Worm (Caenorhabditis elegans) whole organism, L1 larva: ENCODE results near the gene srw-108.

Experiments
- aly-2 ChIP-seq: fragments of 150-350 bp; optimal IDR thresholded peaks from 2 replicates; lab custom pipeline; 2014; ENCODE audit warnings: missing biosample characterization, missing genetic modification characterization
- ceh-88 ChIP-seq: fragments of 200-800 bp; sonication (Bioruptor generic); IDR thresholded peaks from 2 replicates; pipeline ENCODE4 v1.3.6; 2022; ENCODE audit warnings: missing genetic modification characterization, missing compliant biosample characterization
- ceh-90 ChIP-seq: sonication (generic microtip); optimal IDR thresholded peaks from 2 replicates; lab custom pipeline; 2016; ENCODE audit warnings: missing genetic modification characterization, missing compliant biosample characterization
- efl-1 ChIP-seq, 4 experiments: fragments of 150-350 bp; optimal IDR thresholded peaks in 3 of 4; peaks in 1 of 4; 1 replicate in 1 of 4; 2 replicates in 3 of 4; lab custom pipeline; 2014; ENCODE audit warnings: missing biosample characterization in 2 of 4, missing genetic modification characterization in 2 of 4, missing genetic modification reagents in 2 of 4
- elt-2 ChIP-seq: sonication (generic microtip); optimal IDR thresholded peaks from 2 replicates; lab custom pipeline; 2016; ENCODE audit warnings: missing genetic modification characterization, mild to moderate bottlenecking, inconsistent platforms, missing compliant biosample characterization, missing genetic modification reagents
- ets-5 ChIP-seq: fragments of 200-800 bp; sonication (Bioruptor generic); IDR thresholded peaks from 2 replicates; pipeline ENCODE4 v1.3.6; 2022; ENCODE audit warnings: missing genetic modification characterization, missing compliant biosample characterization
- fkh-4 ChIP-seq: sonication (generic microtip); optimal IDR thresholded peaks from 2 replicates; lab custom pipeline; 2016; ENCODE audit warnings: missing compliant biosample characterization, missing genetic modification characterization, borderline replicate concordance
- grh-1 ChIP-seq: fragments of 200-800 bp; sonication (Bioruptor generic); IDR thresholded peaks from 2 replicates; pipeline ENCODE4 v1.3.6; 2022; ENCODE audit warnings: missing genetic modification reagents, missing genetic modification characterization, missing compliant biosample characterization
- hlh-17 ChIP-seq: fragments of 200-800 bp; sonication (Bioruptor generic); optimal IDR thresholded peaks from 2 replicates; lab custom pipeline; 2018; ENCODE audit warnings: missing genetic modification characterization, mild to moderate bottlenecking, missing compliant biosample characterization, moderate library complexity, borderline replicate concordance
- hlh-4 ChIP-seq: sonication (generic microtip); optimal IDR thresholded peaks from 2 replicates; lab custom pipeline; 2016; ENCODE audit warnings: mild to moderate bottlenecking, missing genetic modification characterization, missing compliant biosample characterization
- hpl-2 ChIP-seq: fragments of 150-350 bp; optimal IDR thresholded peaks from 2 replicates; lab custom pipeline; 2014; ENCODE audit warnings: missing biosample characterization, missing genetic modification reagents, missing genetic modification characterization
- isw-1 ChIP-seq: fragments of 200-800 bp; sonication (Bioruptor generic); IDR thresholded peaks from 2 replicates; pipeline ENCODE4 v1.3.6; 2022; ENCODE audit warnings: missing genetic modification characterization, missing compliant biosample characterization
- lin-13 ChIP-seq: fragments of 150-350 bp; optimal IDR thresholded peaks from 2 replicates; lab custom pipeline; 2014; ENCODE audit warnings: missing biosample characterization, missing genetic modification reagents, missing genetic modification characterization
- lin-14 ChIP-seq: fragments of 200-800 bp; sonication (Bioruptor generic); optimal IDR thresholded peaks from 2 replicates; lab custom pipeline; 2018; ENCODE audit warnings: mild to moderate bottlenecking, missing genetic modification characterization, moderate library complexity, missing compliant biosample characterization
- lin-15B ChIP-seq: fragments of 150-350 bp; sonication (generic microtip); optimal IDR thresholded peaks from 3 replicates; lab custom pipeline; 2014; ENCODE audit warnings: missing biosample characterization, missing genetic modification characterization
- lin-35 ChIP-seq, 2 experiments: fragments of 150-350 bp; optimal IDR thresholded peaks; 2 replicates each; lab custom pipeline; 2014; ENCODE audit warnings: missing biosample characterization in 2 of 2, missing genetic modification characterization in 2 of 2, missing genetic modification reagents in 2 of 2
- nhr-12 ChIP-seq: sonication (generic microtip); optimal IDR thresholded peaks from 2 replicates; lab custom pipeline; 2017; ENCODE audit warnings: missing biosample characterization, missing genetic modification characterization
- nhr-19 ChIP-seq: fragments of 200-800 bp; sonication (Bioruptor generic); conservative IDR thresholded peaks from 2 replicates; pipeline ENCODE4 v1.3.6; 2022; ENCODE audit warnings: missing genetic modification characterization, missing compliant biosample characterization
- nhr-20 ChIP-seq: sonication (generic microtip); optimal IDR thresholded peaks from 2 replicates; lab custom pipeline; 2016; ENCODE audit warnings: mild to moderate bottlenecking, missing genetic modification characterization, missing compliant biosample characterization
- nhr-237 ChIP-seq: fragments of 150-350 bp; optimal IDR thresholded peaks from 2 replicates; lab custom pipeline; 2014; ENCODE audit warnings: missing biosample characterization, missing genetic modification characterization
- nhr-71 ChIP-seq: sonication (generic microtip); optimal IDR thresholded peaks from 2 replicates; lab custom pipeline; 2016; ENCODE audit warnings: mild to moderate bottlenecking, missing genetic modification characterization, moderate library complexity, missing compliant biosample characterization
- nhr-76 ChIP-seq: sonication (generic microtip); optimal IDR thresholded peaks from 2 replicates; lab custom pipeline; 2017; ENCODE audit warnings: missing biosample characterization, missing genetic modification characterization
- nhr-84 ChIP-seq: sonication (generic microtip); optimal IDR thresholded peaks from 2 replicates; lab custom pipeline; 2017; ENCODE audit warnings: missing biosample characterization, missing genetic modification characterization
- nhr-90 ChIP-seq: sonication (generic microtip); optimal IDR thresholded peaks from 2 replicates; lab custom pipeline; 2016; ENCODE audit warnings: mild to moderate bottlenecking, missing genetic modification characterization, missing compliant biosample characterization; ENCODE audit not compliant: poor library complexity
- pag-3 ChIP-seq: sonication (generic microtip); optimal IDR thresholded peaks from 2 replicates; lab custom pipeline; 2017; ENCODE audit warnings: missing genetic modification characterization, mild to moderate bottlenecking, missing compliant biosample characterization, antibody characterized with exemption, borderline replicate concordance; ENCODE audit not compliant: insufficient read depth
- pqm-1 ChIP-seq: sonication (generic microtip); optimal IDR thresholded peaks from 3 replicates; lab custom pipeline; 2017; ENCODE audit warnings: missing biosample characterization, missing genetic modification characterization
- skn-1 ChIP-seq: fragments of 150-350 bp; optimal IDR thresholded peaks from 2 replicates; lab custom pipeline; 2014; ENCODE audit warnings: missing biosample characterization, missing genetic modification characterization
- sox-4 ChIP-seq: sonication (generic microtip); optimal IDR thresholded peaks from 2 replicates; lab custom pipeline; 2016; ENCODE audit warnings: missing genetic modification characterization, missing compliant biosample characterization
- sptf-1 ChIP-seq: fragments of 150-350 bp; optimal IDR thresholded peaks from 2 replicates; lab custom pipeline; 2014; ENCODE audit warnings: missing biosample characterization, missing genetic modification characterization
- sup-37 ChIP-seq: fragments of 200-800 bp; sonication (Bioruptor generic); optimal IDR thresholded peaks from 2 replicates; lab custom pipeline; 2018; ENCODE audit warnings: mild to moderate bottlenecking, missing genetic modification characterization, missing compliant biosample characterization
- tbx-2 ChIP-seq: sonication (generic microtip); optimal IDR thresholded peaks from 2 replicates; lab custom pipeline; 2016; ENCODE audit warnings: missing genetic modification characterization, missing compliant biosample characterization
- tlp-1 ChIP-seq: fragments of 150-350 bp; optimal IDR thresholded peaks from 2 replicates; lab custom pipeline; 2014; ENCODE audit warnings: missing biosample characterization, missing genetic modification characterization
- unc-30 ChIP-seq: sonication (generic microtip); optimal IDR thresholded peaks from 2 replicates; lab custom pipeline; 2017; ENCODE audit warnings: missing biosample characterization, missing genetic modification characterization
- unc-98 ChIP-seq: fragments of 200-800 bp; sonication (Bioruptor generic); IDR thresholded peaks from 2 replicates; pipeline ENCODE4 v1.3.6; 2022; ENCODE audit warnings: missing genetic modification characterization, missing compliant biosample characterization
- zag-1 ChIP-seq: fragments of 150-350 bp; optimal IDR thresholded peaks from 2 replicates; lab custom pipeline; 2014; ENCODE audit warnings: missing biosample characterization, missing genetic modification characterization
- zip-4 ChIP-seq: fragments of 200-800 bp; sonication (Bioruptor generic); optimal IDR thresholded peaks from 2 replicates; lab custom pipeline; 2018; ENCODE audit warnings: mild to moderate bottlenecking, missing genetic modification characterization, moderate library complexity, missing compliant biosample characterization

The srw-108 gene

ce11 chrV:527602-528001 lies at the start of gene srw-108:
TSS of gene srw-108 (plus strand) at chrV:527902.
- TF ChIP-seq ceh-88: no peak
- TF ChIP-seq unc-30: no peak
- no peak for TF ChIP-seq lin-14
- TF ChIP-seq zag-1 (tag; lab: Kevin White, UChicago): no peak
- TF ChIP-seq nhr-84 (tag; lab: Kevin White, UChicago): no peak
- no peak for TF ChIP-seq pag-3
- no peak for TF ChIP-seq hlh-17 (GFP tag; lab: Kevin White, UChicago)
- no peak for TF ChIP-seq nhr-19 (GFP tag; lab: Robert Waterston, UW)
- no peak for TF ChIP-seq nhr-12 (tag; lab: Kevin White, UChicago)
- no peak for TF ChIP-seq skn-1
- no peak for TF ChIP-seq grh-1 (GFP tag; lab: Robert Waterston, UW)
- no peak for TF ChIP-seq lin-15B (tag; lab: Kevin White, UChicago)
- TF ChIP-seq zip-4: no peak

- TF ChIP-seq hlh-4 (tag; lab: Kevin White, UChicago) (no peak), lin-35 (GFP tag; optimal IDR thresholded peaks at IDR 0.05; lab: Kevin White, UChicago) (no peak), lin-14 (no peak), isw-1 (GFP tag; lab: Robert Waterston, UW) (no peak), unc-98 (GFP tag; lab: Robert Waterston, UW) (no peak), ets-5 (no peak), aly-2 (tag; lab: Kevin White, UChicago) (no peak), nhr-71 (tag; lab: Kevin White, UChicago) (no peak), sptf-1 (tag; lab: Kevin White, UChicago) (no peak), pqm-1 (tag; lab: Kevin White, UChicago) (no peak), ceh-90 (tag; lab: Kevin White, UChicago) (no peak), efl-1 (optimal IDR thresholded peaks at IDR 0.05; lab: Kevin White, UChicago) (no peak), efl-1 (GFP tag; optimal IDR thresholded peaks at IDR 0.05 in 1 of 2; lab: Kevin White, UChicago) (no peak), nhr-90 (no peak), lin-13 (GFP tag; lab: Kevin White, UChicago) (no peak)
These were observed 48.7 kb upstream of the srw-108 start for ce11 chrV:479046-479445.

- no peak for TF ChIP-seq nhr-237 (tag; lab: Kevin White, UChicago)
- TF ChIP-seq fkh-4: no peak
- TF ChIP-seq nhr-76 (tag; lab: Kevin White, UChicago): no peak
- TF ChIP-seq ets-5: no peak
- no peak for TF ChIP-seq sup-37 (GFP tag; lab: Kevin White, UChicago)
- TF ChIP-seq ceh-90 (tag; lab: Kevin White, UChicago): no peak
- TF ChIP-seq tbx-2 (tag; lab: Kevin White, UChicago): no peak
- no peak for TF ChIP-seq sox-4 (tag; lab: Kevin White, UChicago)
- no peak for TF ChIP-seq ceh-88
- no peak for TF ChIP-seq pag-3
- TF ChIP-seq efl-1 (optimal IDR thresholded peaks at IDR 0.05; lab: Kevin White, UChicago): no peak
- TF ChIP-seq efl-1 (GFP tag; optimal IDR thresholded peaks at IDR 0.05 in 1 of 2; lab: Kevin White, UChicago): no peak
These were observed 44.8 kb upstream of the srw-108 start for ce11 chrV:482860-483259.

ce11 chrV:483289-483795 lies 44.4 kb upstream of the srw-108 start, which contains the start of gene nhr-130:
TSS of gene nhr-130 (minus strand) at chrV:483339.
- TF ChIP-seq elt-2 (tag; lab: Kevin White, UChicago) (peak; percentile 78), hpl-2 (GFP tag; lab: Kevin White, UChicago) (no peak), tlp-1 (tag; lab: Kevin White, UChicago) (peak; percentile 28), nhr-20 (tag; lab: Kevin White, UChicago) (peak; percentile 30), lin-14 (peak; percentile 12)
